Worm (Caenorhabditis elegans): ENCODE measurements around the gene T14G12.6.

T14G12.6 gene

ce11 chrX:3759345-3759744, at the start of gene T14G12.6:
T14G12.6 (minus strand) TSS chrX:3759445.
- no peak for TF ChIP-seq attf-4 (tag; optimal IDR thresholded peaks at IDR 0.05)
- no peak for TF ChIP-seq nhr-111 (GFP tag; optimal IDR thresholded peaks at IDR 0.05)
- TF ChIP-seq daf-16 (GFP tag; optimal IDR thresholded peaks at IDR 0.05), result no peak
- no peak for TF ChIP-seq daf-16 (tag; optimal IDR thresholded peaks at IDR 0.05)
- no peak for TF ChIP-seq fkh-10 (GFP tag; optimal IDR thresholded peaks at IDR 0.05)
- no peak for TF ChIP-seq Y75B8A.6 (GFP tag; IDR thresholded peaks at IDR 0.05)
- TF ChIP-seq unc-62 (GFP tag; optimal IDR thresholded peaks at IDR 0.05 in 1 of 2), result no peak
- no peak for TF ChIP-seq unc-62 (tag; optimal IDR thresholded peaks at IDR 0.05)
- no peak for TF ChIP-seq dmd-8 (GFP tag; IDR thresholded peaks at IDR 0.05)
- TF ChIP-seq nhr-28 (tag; optimal IDR thresholded peaks at IDR 0.05), result no peak
- no peak for TF ChIP-seq dmd-6 (GFP tag; IDR thresholded peaks at IDR 0.05)
- TF ChIP-seq lin-39 (tag; optimal IDR thresholded peaks at IDR 0.05), result no peak
- no peak for TF ChIP-seq lin-1 (GFP tag; IDR thresholded peaks at IDR 0.05)
- TF ChIP-seq jun-1 (tag; optimal IDR thresholded peaks at IDR 0.05), result no peak
- TF ChIP-seq tra-1 (GFP tag; IDR thresholded peaks at IDR 0.05), result no peak
- no peak for TF ChIP-seq gei-8 (GFP tag; optimal IDR thresholded peaks at IDR 0.05)

ce11 chrX:3807166-3807565, 47.9 kb upstream of the T14G12.6 start, which contains the start of gene F35A5.1:
F35A5.1 (plus strand) TSS chrX:3807466.
- TF ChIP-seq nhr-42 (GFP tag; IDR thresholded peaks at IDR 0.05) (no peak), snpc-4 (tag; optimal IDR thresholded peaks at IDR 0.05) (no peak), F37D6.2 (tag; optimal IDR thresholded peaks at IDR 0.05) (no peak), tra-1 (GFP tag; IDR thresholded peaks at IDR 0.05) (no peak), lin-1 (GFP tag; IDR thresholded peaks at IDR 0.05) (no peak), nhr-28 (tag; optimal IDR thresholded peaks at IDR 0.05) (no peak), hlh-11 (tag; optimal IDR thresholded peaks at IDR 0.05) (no peak)

ce11 chrX:3804837-3805236, 45.6 kb upstream of the T14G12.6 start, which contains the start of gene F35A5.2:
F35A5.2 (plus strand) TSS chrX:3805137.
- TF ChIP-seq spr-1 (tag; optimal IDR thresholded peaks at IDR 0.05) (no peak), unc-62 (GFP tag; optimal IDR thresholded peaks at IDR 0.05 in 1 of 2) (peak in 1 of 2 experiments; percentile 56), unc-62 (tag; optimal IDR thresholded peaks at IDR 0.05) (no peak), dmd-6 (GFP tag; IDR thresholded peaks at IDR 0.05) (no peak), nhr-77 (tag; optimal IDR thresholded peaks at IDR 0.05) (no peak)

- TF ChIP-seq arid-1 (GFP tag; conservative IDR thresholded peaks at IDR 0.05) (0 out of 2 replicates have a peak, but pooled peaks have one; percentile 24), dmd-9 (GFP tag; IDR thresholded peaks at IDR 0.05) (0 out of 2 replicates have a peak, but pooled peaks have one; percentile 45), nhr-11 (tag; optimal IDR thresholded peaks at IDR 0.05) (peak; percentile 36), nhr-42 (GFP tag; IDR thresholded peaks at IDR 0.05) (peak; percentile 32; the same call in 1 of the 2 replicates), nhr-77 (tag; optimal IDR thresholded peaks at IDR 0.05) (peak; percentile 25), zip-11 (GFP tag; IDR thresholded peaks at IDR 0.05) (no peak), dmd-6 (GFP tag; IDR thresholded peaks at IDR 0.05) (peak; percentile 48), rbr-2 (tag; optimal IDR thresholded peaks at IDR 0.05) (peak; percentile 76), F10B5.3 (tag; optimal IDR thresholded peaks at IDR 0.05) (peak; percentile 61), mep-1 (tag; optimal IDR thresholded peaks at IDR 0.05) (peak; percentile 86), nhr-6 (tag; optimal IDR thresholded peaks at IDR 0.05) (peak; percentile 4), hlh-30 (tag; optimal IDR thresholded peaks at IDR 0.05; ENCODE audit: insufficient read depth) (peak; percentile 63), daf-16 (GFP tag; optimal IDR thresholded peaks at IDR 0.05) (peak in 1 of 2 experiments; percentile 80), daf-16 (tag; optimal IDR thresholded peaks at IDR 0.05) (peak; percentile 63), ceh-82 (tag; optimal IDR thresholded peaks at IDR 0.05) (no peak), hmg-1.1 (GFP tag; IDR thresholded peaks at IDR 0.05) (peak; percentile 65), lsy-2 (tag; optimal IDR thresholded peaks at IDR 0.05) (peak in 1 of 2 experiments; percentile 28), duxl-1 (tag; optimal IDR thresholded peaks at IDR 0.05; ENCODE audit: poor library complexity) (peak; percentile 61), hlh-11 (tag; optimal IDR thresholded peaks at IDR 0.05) (peak; percentile 74), ztf-7 (tag; optimal IDR thresholded peaks at IDR 0.05) (peak; percentile 75), hif-1 (tag; optimal IDR thresholded peaks at IDR 0.05) (peak in 1 of 2 experiments; percentile 19), dpl-1 (GFP tag; optimal IDR thresholded peaks at IDR 0.05) (peak; percentile 69), gei-8 (GFP tag; optimal IDR thresholded peaks at IDR 0.05) (no peak), dve-1 (tag; optimal IDR thresholded peaks at IDR 0.05; ENCODE audit: insufficient read depth) (peak; percentile 86), T26A8.4 (GFP tag; IDR thresholded peaks at IDR 0.05) (peak; percentile 71), ces-1 (GFP tag; optimal IDR thresholded peaks at IDR 0.05) (peak; percentile 64), F26F4.8 (GFP tag; conservative IDR thresholded peaks at IDR 0.05) (no peak), mdl-1 (tag; optimal IDR thresholded peaks at IDR 0.05) (peak in 1 of 2 experiments; percentile 48), daf-19 (GFP tag; conservative IDR thresholded peaks at IDR 0.05) (no peak)
These were observed 44.1 kb upstream of the T14G12.6 start, which contains the start of gene F35A5.8 for ce11 chrX:3803314-3803713. F35A5.8 (minus strand) TSS chrX:3803464.

All from whole organism, L4 larva.